Worm (Caenorhabditis elegans) whole organism, dauer: ENCODE measurements around the gene frpr-10.

Experiments used
- unc-62 ChIP-seq: sonication (generic microtip); optimal IDR thresholded peaks from 2 replicates; lab custom pipeline; 2017; ENCODE audit warnings: missing biosample characterization, missing genetic modification reagents, missing genetic modification characterization

frpr-10 gene

DNA sequence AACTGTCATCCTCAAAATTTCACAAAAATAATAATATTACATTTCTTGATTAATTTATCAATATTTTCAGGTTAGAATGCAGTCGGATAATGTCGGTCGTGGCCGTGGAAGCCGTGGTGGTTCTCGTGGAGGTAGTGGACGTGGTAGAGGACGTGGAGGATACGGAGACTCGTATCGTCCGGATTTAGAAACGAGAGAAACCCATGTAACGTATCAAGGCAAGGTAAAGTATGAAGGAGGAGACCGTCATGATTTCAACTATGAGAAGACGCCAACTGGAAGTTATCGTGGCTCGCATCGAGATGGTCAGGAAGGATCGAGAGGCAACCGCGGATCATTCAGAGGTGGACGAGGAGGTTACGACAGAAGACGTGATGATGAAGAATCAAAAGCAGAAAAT is at the start of gene frpr-10:
Gene frpr-10, plus strand, starts transcription at position 301 of the 400 bp plus-strand sequence.
- no peak for TF ChIP-seq unc-62 (GFP tag; lab: Kevin White, UChicago)

DNA sequence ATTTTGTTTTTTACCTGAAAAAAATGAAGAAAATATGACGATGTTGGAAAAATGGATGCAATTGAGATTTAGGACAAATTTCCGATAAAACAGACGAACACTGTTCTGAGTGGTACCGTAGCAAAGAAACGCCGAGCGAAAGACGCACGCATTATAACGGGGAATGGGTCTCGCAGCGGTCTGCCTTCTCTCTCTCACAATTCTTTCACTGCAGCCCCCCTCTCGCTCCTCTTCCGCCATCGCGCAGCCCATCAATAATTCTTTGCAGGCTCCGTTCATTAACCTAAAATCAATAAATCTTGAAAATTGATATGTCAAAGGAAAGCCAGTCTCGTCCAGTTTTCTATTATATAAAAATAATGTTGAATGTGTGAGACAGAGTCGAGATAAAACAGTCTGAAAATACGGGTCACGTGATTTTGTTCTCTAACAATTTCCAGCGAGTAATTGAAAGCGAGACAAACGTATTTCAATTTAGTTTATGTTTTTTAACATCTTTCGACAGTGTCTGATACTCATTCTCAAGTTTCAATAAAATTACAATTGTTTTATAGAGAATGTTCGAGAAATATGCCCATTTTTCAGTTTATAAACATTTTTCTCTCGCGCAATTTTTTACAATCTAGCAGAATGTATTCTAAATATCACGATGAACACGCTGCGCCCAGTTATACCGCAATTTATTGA is 48.0 kb upstream of the frpr-10 start:
- no peak for TF ChIP-seq unc-62 (GFP tag; lab: Kevin White, UChicago)

DNA sequence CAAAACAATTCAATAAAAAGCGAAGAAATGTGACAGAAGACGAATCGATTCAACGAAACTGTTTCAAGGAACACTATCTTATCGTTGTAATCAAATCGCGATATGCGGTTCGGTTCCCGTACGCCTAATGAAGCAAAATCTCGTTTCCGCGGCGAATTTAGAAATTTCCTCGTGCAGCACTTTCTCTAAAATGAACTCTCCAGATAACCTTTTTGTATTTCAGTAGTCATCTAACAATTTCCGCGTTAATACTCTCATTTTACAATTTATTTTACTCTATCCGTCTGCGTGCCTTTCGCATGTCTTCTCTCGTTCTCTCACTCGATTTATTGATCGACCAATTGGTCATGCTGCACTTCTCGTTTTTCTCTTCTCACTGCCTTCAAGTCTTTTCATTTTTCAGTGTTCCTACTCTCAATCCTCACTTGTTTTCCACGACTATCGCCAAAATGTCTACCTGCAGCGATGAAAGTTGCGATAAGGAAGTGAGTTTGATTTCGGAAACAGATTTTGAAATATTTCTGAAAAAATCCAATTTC is 47.3 kb upstream of the frpr-10 start, which contains the start of the genes npp-27 and ntl-4:
Gene npp-27, minus strand, starts transcription at position 51 of the 539 bp plus-strand sequence.
Gene ntl-4, plus strand, starts transcription at position 379 of the 539 bp plus-strand sequence.
- TF ChIP-seq unc-62 (GFP tag; lab: Kevin White, UChicago) = no peak

DNA sequence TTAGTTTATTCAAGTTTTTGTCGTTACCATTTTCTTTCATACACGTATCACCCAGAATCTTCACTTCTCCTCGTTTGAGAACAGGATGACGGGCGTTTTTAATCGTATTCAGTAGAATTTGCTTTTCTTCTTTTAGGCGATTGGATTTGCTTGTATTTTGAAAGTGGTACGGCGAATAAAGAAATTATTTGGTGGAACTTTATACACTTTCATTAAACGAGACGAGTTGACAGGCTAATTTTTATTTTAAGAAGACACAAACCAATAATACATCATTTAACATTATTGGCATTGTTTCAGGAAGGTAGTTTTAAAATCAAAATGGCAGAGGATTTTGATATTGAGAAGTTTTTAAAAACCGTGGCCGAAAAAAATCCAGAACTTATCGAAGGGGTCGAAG is 42.6 kb upstream of the frpr-10 start, which contains the start of gene C49H3.4:
Gene C49H3.4, plus strand, starts transcription at position 301 of the 400 bp plus-strand sequence.
- no peak for TF ChIP-seq unc-62 (GFP tag; lab: Kevin White, UChicago)

DNA sequence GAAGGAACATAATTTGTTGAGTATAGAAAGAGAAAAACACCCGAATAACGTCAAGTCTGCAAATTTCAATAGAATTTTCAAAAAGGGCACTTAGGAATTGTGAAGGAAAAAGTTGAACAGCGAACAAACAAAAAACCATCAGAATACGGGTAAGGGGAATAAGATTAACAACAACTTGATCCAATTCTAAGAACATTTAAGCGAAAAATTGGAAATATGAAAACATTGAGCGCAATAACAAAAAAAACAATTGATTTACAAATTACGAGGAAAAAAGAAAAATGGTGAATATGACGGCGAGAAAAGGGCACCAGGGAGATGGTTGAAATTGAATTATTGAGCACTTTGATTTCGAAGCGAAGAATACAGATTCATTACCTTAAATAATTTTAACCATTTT is 40.7 kb upstream of the frpr-10 start:
- TF ChIP-seq unc-62 (GFP tag; lab: Kevin White, UChicago) = no peak

DNA sequence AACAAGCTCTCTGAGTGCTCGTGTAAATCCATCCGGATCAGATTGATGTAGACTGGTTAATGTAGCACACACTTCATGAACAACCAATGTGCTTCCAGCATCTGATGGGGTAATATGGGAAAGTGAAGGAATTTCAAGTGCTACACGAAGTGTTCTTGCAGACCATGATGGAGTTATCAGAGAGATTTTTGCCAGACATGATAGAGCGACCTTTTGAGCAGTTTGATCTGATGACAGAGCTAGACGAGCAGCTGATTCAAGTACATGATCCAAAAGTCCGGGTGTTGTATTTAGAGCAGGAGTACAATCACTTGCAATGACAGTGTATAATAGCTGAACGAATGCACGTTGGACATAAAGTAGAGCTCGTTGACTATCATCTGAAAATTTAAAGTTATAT is 39.7 kb upstream of the frpr-10 start:
- no peak for TF ChIP-seq unc-62 (GFP tag; lab: Kevin White, UChicago)

DNA sequence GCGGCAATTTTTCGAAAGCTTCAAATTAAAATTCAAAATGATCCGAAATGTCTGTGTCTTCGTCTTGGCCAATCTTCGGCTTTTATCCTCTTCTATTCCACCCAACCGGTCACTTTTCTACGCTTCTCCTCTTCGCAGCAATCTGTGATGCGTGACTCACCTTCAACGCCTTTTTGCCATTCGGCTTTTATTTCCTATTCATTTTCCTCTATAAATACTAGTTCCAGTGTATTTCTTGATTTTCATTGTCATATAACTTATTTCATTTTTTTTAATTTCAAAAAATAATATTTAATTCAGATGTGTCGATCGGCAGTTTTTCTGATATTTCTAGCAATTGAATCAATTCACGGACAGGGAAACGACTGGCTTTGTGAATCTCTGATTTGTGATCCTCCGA is 37.5 kb upstream of the frpr-10 start, which contains the start of gene C49H3.16:
Gene C49H3.16, plus strand, starts transcription at position 301 of the 400 bp plus-strand sequence.
- TF ChIP-seq unc-62 (GFP tag; lab: Kevin White, UChicago) = no peak

DNA sequence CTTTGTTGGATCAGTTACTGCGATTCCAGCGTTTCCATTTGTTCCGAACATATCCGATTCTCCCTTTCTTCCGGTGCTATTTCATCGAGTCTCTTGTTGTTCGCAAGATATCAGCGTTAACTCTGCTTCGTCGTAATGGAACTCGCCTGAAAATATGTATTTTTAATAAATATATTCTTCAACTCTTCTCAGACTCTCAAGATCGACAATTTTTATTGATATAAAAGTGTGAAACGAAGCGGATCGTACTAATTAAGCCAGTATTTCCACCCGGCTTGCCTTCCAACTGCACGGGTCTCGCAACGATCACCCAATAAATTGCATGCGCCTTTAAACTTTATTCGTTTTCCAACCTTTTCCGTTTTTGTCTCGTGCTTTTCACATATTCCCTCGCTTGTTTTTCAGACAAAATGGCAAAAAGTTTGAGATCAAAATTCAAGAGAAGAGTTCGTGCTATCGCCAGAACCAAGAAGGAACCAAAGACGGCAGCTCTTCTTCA is 33.6 kb upstream of the frpr-10 start, which contains the start of the genes xpo-3 and C49H3.3:
Gene xpo-3, minus strand, starts transcription at position 51 of the 499 bp plus-strand sequence.
Gene C49H3.3, plus strand, starts transcription at position 369 of the 499 bp plus-strand sequence.
- TF ChIP-seq unc-62 (GFP tag; lab: Kevin White, UChicago) = no peak

DNA sequence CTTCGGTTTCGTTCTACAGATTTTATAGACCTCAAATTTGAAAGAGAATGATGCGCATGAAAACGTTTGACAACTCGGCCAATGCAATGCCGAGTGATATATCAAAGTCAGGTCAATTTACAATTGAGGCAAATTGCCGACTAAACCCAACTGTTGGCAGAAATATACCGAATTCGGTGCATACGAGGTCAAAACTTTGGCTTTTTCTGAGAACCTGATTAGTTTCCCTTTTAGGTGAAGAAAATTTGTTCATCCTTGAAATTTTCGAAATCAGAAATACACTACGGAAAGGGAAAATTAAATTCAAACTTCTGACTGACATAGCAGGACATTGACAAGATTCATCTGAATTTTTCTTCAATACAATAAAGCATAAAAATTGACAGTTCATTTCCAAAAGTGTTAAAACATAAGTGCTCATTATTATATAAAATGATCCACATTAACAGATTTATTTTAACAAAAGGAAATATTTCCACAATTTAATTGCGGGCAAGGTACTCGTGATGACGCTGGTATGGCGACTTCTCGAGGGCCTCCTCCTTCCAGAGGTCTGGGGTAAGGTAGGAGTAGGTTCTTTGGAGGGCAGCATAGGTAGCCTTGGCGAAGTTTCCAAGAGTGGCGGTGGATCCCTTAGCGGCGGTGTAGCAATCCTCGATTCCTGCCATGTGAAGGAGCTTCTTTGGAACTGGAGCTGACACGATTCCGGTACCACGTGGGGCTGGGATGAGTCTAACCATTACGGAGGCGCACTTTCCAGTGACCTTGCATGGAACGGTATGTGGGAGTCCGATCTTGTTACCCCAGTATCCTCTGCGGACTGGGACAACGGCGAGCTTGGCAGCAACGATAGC is 32.4 kb upstream of the frpr-10 start:
- no peak for TF ChIP-seq unc-62 (GFP tag; lab: Kevin White, UChicago)

DNA sequence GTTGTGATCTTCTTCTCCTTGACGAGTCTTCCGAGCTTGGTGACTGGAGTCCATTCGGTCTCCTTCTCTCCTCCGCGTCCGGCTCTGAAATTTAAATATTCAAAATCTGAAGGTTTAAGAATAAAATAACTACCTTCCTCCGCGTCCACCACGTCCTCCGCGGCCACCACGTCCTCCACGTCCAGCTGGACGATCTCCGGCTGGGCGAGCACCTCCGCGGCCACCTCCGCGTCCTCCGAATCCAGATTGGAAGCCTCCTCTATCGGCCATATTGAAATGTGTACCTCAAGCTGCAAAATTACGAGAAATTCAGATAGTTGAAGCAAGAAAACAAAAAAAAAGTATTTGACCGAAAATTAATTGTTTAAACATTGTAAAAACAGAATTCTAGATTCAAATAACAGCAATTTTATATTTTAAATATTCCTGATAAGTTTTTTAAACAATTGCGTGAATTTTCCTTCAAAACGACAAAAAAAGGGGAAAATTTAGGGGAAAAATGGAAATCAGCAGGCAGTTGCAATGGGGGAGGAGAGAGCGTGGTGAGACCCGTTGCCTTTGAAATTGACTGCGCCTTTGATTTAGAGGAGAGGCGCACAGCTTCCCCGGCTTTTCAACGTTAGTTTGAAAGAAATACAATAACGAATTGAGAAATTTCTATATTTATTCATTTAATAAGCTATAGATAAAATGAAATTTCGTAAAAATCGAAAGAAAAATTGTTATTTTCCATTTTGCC is 31.3 kb upstream of the frpr-10 start, which contains the start of gene rps-2:
Gene rps-2, minus strand, starts transcription at position 290 of the 739 bp plus-strand sequence.
- no peak for TF ChIP-seq unc-62 (GFP tag; lab: Kevin White, UChicago)

DNA sequence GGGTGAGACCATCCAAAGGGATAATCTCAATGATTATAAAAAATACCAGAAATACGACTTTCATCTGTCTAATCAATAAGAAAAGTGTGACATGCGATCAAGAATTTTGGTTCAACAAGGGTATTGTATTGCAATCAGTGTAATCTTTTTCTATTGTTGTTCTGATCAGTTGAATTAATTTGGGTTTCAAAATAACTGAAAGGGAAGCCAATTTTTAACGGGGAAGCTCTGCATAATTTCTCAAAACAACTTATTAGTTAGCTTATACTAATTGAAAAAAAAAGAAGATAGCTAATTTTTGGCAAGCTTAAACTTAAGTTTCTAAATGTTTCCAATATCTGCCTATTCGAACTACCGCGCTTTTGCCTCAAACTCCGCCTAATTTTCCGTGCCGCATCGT is 30.4 kb upstream of the frpr-10 start, which contains the start of gene C49H3.12:
Gene C49H3.12, minus strand, starts transcription at position 101 of the 400 bp plus-strand sequence.
- no peak for TF ChIP-seq unc-62 (GFP tag; lab: Kevin White, UChicago)

DNA sequence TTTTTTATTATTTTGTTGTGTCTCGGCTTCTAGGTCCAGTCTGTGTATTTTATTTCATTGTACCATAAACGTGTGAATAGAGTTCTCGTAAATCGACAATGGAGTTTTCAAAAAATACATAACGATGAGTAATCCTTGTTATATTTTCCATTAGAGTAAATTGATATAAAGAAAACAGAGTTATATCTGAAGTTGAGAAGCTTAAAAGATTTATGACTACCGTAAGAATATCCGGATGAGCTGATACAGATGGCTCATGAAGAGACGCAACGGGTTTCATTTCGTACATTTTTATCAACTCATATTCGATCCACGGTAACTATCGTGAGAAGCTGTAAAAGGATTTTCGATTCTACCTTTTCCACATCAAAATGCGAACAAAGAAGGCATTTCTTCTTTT is 29.8 kb upstream of the frpr-10 start, which contains the start of gene gcy-8:
Gene gcy-8, plus strand, starts transcription at position 301 of the 400 bp plus-strand sequence.
- no peak for TF ChIP-seq unc-62 (GFP tag; lab: Kevin White, UChicago)

DNA sequence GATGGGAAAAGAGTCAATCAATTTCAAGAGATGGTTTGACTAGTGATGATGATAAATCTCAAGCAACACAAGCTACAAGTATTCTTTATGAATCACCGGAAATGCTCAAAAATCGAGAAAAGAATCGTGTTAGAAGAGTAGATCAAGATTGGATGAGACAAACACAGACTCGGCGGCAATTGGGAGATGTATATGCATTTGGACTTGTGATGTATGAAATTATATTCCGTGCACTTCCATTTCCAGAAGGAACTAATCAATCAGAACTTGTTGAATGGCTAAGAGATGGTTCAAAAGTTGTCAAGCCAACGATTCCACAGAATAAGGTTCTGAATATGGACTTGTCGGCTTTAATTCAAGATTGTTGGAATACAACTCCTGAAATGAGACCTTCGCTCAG is 25.7 kb upstream of the frpr-10 start:
- no peak for TF ChIP-seq unc-62 (GFP tag; lab: Kevin White, UChicago)

DNA sequence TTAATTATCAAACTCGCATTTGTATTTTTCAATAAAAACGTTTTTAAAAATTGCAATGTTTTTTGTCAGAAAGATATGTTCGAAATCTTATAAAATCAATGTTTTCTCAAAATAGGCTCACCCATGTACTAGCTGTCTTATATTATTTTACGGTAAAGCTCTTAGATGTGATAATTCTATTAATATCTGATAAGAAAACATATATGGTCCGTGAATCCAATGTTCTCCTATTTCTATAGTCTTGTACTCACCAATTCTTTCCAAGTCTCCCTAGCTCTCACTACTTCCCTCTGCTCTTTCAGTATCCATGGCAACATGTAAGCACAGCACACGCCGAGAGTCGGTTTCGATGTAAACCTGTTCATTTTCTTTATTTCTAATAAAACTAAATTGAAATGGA is 23.9 kb upstream of the frpr-10 start, which contains the start of gene bbs-2:
Gene bbs-2, plus strand, starts transcription at position 301 of the 400 bp plus-strand sequence.
- TF ChIP-seq unc-62 (GFP tag; lab: Kevin White, UChicago) = no peak
